Comparison of ENCODE assay signal across 2 fruit fly cellular contexts in genomic region chr3L:2486493-2486892, dm6.
TF ChIP-seq lines count a peak whose summit lies in the region.

No protein-coding gene starts in this region.

TF ChIP-seq in whole organism, embryonic, 481 proteins besides CTCF, POLR2A, EP300 and RAD21 (continued from another document and continues in another):
- peak; percentile 10 for TF ChIP-seq Xbp1 (GFP tag; optimal IDR thresholded peaks at IDR 0.05; lab: Kevin White, UChicago)
- TF ChIP-seq vvl (GFP tag; IDR thresholded peaks at IDR 0.05; lab: Robert Waterston, UW): 0 out of 2 replicates have a peak, but pooled peaks have one; percentile 29
- no peak for TF ChIP-seq CG17568 (GFP tag; optimal IDR thresholded peaks at IDR 0.05; lab: Kevin White, UChicago)
- TF ChIP-seq CG11504 (tag; optimal IDR thresholded peaks at IDR 0.05; lab: Kevin White, UChicago): peak; percentile 57
- TF ChIP-seq ems (GFP tag; optimal IDR thresholded peaks at IDR 0.05; lab: Kevin White, UChicago): no peak
- TF ChIP-seq Dip3 (GFP tag; optimal IDR thresholded peaks at IDR 0.05; lab: Kevin White, UChicago): no peak
- TF ChIP-seq CG3995 (GFP tag; optimal IDR thresholded peaks at IDR 0.05; lab: Kevin White, UChicago): no peak
- no peak for TF ChIP-seq CG1602 (GFP tag; optimal IDR thresholded peaks at IDR 0.05; lab: Kevin White, UChicago)
- TF ChIP-seq Bgb (GFP tag; IDR thresholded peaks at IDR 0.05; lab: Robert Waterston, UW; ENCODE audit: partially characterized antibody): no peak
- no peak for TF ChIP-seq H15 (GFP tag; IDR thresholded peaks at IDR 0.05; lab: Robert Waterston, UW)
- TF ChIP-seq odd (GFP tag; optimal IDR thresholded peaks at IDR 0.05; lab: Kevin White, UChicago): no peak
- TF ChIP-seq CG9932 (GFP tag; IDR thresholded peaks at IDR 0.05; lab: Robert Waterston, UW): no peak
- no peak for TF ChIP-seq Opbp (GFP tag; IDR thresholded peaks at IDR 0.05; lab: Robert Waterston, UW; ENCODE audit: partially characterized antibody)
- TF ChIP-seq nerfin-1 (tag; optimal IDR thresholded peaks at IDR 0.05; lab: Kevin White, UChicago): no peak
- peak; percentile 3 for TF ChIP-seq Hsf (GFP tag; optimal IDR thresholded peaks at IDR 0.05; lab: Kevin White, UChicago)
- TF ChIP-seq CG1024 (GFP tag; IDR thresholded peaks at IDR 0.05; lab: Robert Waterston, UW): peak; percentile 14; the same call in 1 of the 2 replicates
- no peak for TF ChIP-seq CG4707 (GFP tag; optimal IDR thresholded peaks at IDR 0.05; lab: Kevin White, UChicago)
- no peak for TF ChIP-seq bigmax (GFP tag; optimal IDR thresholded peaks at IDR 0.05; lab: Kevin White, UChicago)
- TF ChIP-seq GATAe (GFP tag; conservative IDR thresholded peaks at IDR 0.05; lab: Robert Waterston, UW): no peak
- TF ChIP-seq nmo (GFP tag; optimal IDR thresholded peaks at IDR 0.05; lab: Kevin White, UChicago): peak; percentile 24
- TF ChIP-seq CG15011 (GFP tag; optimal IDR thresholded peaks at IDR 0.05; lab: Kevin White, UChicago): no peak
- peak; percentile 8 for TF ChIP-seq nau (GFP tag; optimal IDR thresholded peaks at IDR 0.05; lab: Kevin White, UChicago)
- TF ChIP-seq gfzf (GFP tag; optimal IDR thresholded peaks at IDR 0.05; lab: Kevin White, UChicago): no peak
- TF ChIP-seq CG8944 (GFP tag; optimal IDR thresholded peaks at IDR 0.05; lab: Kevin White, UChicago): no peak
- no peak for TF ChIP-seq Side (GFP tag; optimal IDR thresholded peaks at IDR 0.05; lab: Kevin White, UChicago)
- no peak for TF ChIP-seq CG8089 (GFP tag; optimal IDR thresholded peaks at IDR 0.05; lab: Kevin White, UChicago)
- no peak for TF ChIP-seq z (GFP tag; IDR thresholded peaks at IDR 0.05; lab: Robert Waterston, UW)
- TF ChIP-seq Med (GFP tag; lab: Kevin White, UChicago): peak; percentile 57
- no peak for TF ChIP-seq gcm (GFP tag; optimal IDR thresholded peaks at IDR 0.05; lab: Kevin White, UChicago)
- TF ChIP-seq Hr78 (GFP tag; optimal IDR thresholded peaks at IDR 0.05; lab: Kevin White, UChicago): peak in 1 of 2 experiments; percentile 23
- TF ChIP-seq CG4617 (GFP tag; optimal IDR thresholded peaks at IDR 0.05; lab: Kevin White, UChicago; ENCODE audit: borderline replicate concordance): no peak
- TF ChIP-seq CG7839 (tag; optimal IDR thresholded peaks at IDR 0.05; lab: Kevin White, UChicago): peak; percentile 22
- no peak for TF ChIP-seq seq (GFP tag; IDR thresholded peaks at IDR 0.05; lab: Robert Waterston, UW)
- TF ChIP-seq org-1 (GFP tag; optimal IDR thresholded peaks at IDR 0.05; lab: Kevin White, UChicago): no peak
- no peak for TF ChIP-seq MBD-R2 (GFP tag; IDR thresholded peaks at IDR 0.05; lab: Robert Waterston, UW)
- TF ChIP-seq knrl (GFP tag; IDR thresholded peaks at IDR 0.05; lab: Robert Waterston, UW; ENCODE audit: partially characterized antibody): no peak
- no peak for TF ChIP-seq tio (GFP tag; optimal IDR thresholded peaks at IDR 0.05; lab: Kevin White, UChicago)
- TF ChIP-seq chif (GFP tag; optimal IDR thresholded peaks at IDR 0.05; lab: Kevin White, UChicago): peak in 1 of 2 experiments; percentile 15
- TF ChIP-seq Spps (tag; optimal IDR thresholded peaks at IDR 0.05; lab: Kevin White, UChicago): no peak
- TF ChIP-seq CG32532 (GFP tag; IDR thresholded peaks at IDR 0.05; lab: Robert Waterston, UW): no peak
- no peak for TF ChIP-seq oc (tag; optimal IDR thresholded peaks at IDR 0.05; lab: Kevin White, UChicago)
- no peak for TF ChIP-seq ssp (GFP tag; IDR thresholded peaks at IDR 0.05; lab: Robert Waterston, UW)
- no peak for TF ChIP-seq CG17186 (GFP tag; optimal IDR thresholded peaks at IDR 0.05; lab: Kevin White, UChicago)
- no peak for TF ChIP-seq usp (GFP tag; optimal IDR thresholded peaks at IDR 0.05; lab: Kevin White, UChicago)
- 0 out of 2 replicates have a peak, but pooled peaks have one; percentile 12 for TF ChIP-seq sob (GFP tag; IDR thresholded peaks at IDR 0.05; lab: Robert Waterston, UW)
- no peak for TF ChIP-seq Nf-YA (GFP tag; IDR thresholded peaks at IDR 0.05; lab: Robert Waterston, UW)
- TF ChIP-seq disco-r (GFP tag; optimal IDR thresholded peaks at IDR 0.05; lab: Kevin White, UChicago): no peak
- peak in 1 of 2 experiments; percentile 45 for TF ChIP-seq eve (GFP tag; optimal IDR thresholded peaks at IDR 0.05; lab: Kevin White, UChicago)
- TF ChIP-seq Sox102F (GFP tag; optimal IDR thresholded peaks at IDR 0.05; lab: Kevin White, UChicago): peak; percentile 12
- peak; percentile 21 for TF ChIP-seq CG6254 (GFP tag; optimal IDR thresholded peaks at IDR 0.05; lab: Kevin White, UChicago)
- TF ChIP-seq abd-A (tag; optimal IDR thresholded peaks at IDR 0.05; lab: Kevin White, UChicago): no peak
- TF ChIP-seq E2f2 (GFP tag; IDR thresholded peaks at IDR 0.05; lab: Robert Waterston, UW): no peak
- TF ChIP-seq sens (GFP tag; lab: Kevin White, UChicago): peak; percentile 39
- TF ChIP-seq hkb (optimal IDR thresholded peaks at IDR 0.05; lab: Kevin White, UChicago): no peak
- TF ChIP-seq hkb (GFP tag; IDR thresholded peaks at IDR 0.05; lab: Robert Waterston, UW): 0 out of 2 replicates have a peak, but pooled peaks have one; percentile 30
- TF ChIP-seq CG10431 (GFP tag; optimal IDR thresholded peaks at IDR 0.05; lab: Kevin White, UChicago): no peak
- TF ChIP-seq prd (optimal IDR thresholded peaks at IDR 0.05; lab: Kevin White, UChicago): no peak
- TF ChIP-seq prd (GFP tag; IDR thresholded peaks at IDR 0.05; lab: Robert Waterston, UW): no peak
- no peak for TF ChIP-seq CG9817 (tag; optimal IDR thresholded peaks at IDR 0.05; lab: Kevin White, UChicago)
- TF ChIP-seq CG2875 (GFP tag; optimal IDR thresholded peaks at IDR 0.05; lab: Kevin White, UChicago): peak; percentile 5
- no peak for TF ChIP-seq grn (GFP tag; optimal IDR thresholded peaks at IDR 0.05; lab: Kevin White, UChicago)
- peak; percentile 41; the same call in 1 of the 3 replicates for TF ChIP-seq ci (GFP tag; IDR thresholded peaks at IDR 0.05; lab: Robert Waterston, UW)
- peak in 1 of 2 experiments; percentile 16 for TF ChIP-seq Hr51 (GFP tag; optimal IDR thresholded peaks at IDR 0.05; lab: Kevin White, UChicago)
- TF ChIP-seq rib (GFP tag; IDR thresholded peaks at IDR 0.05; lab: Robert Waterston, UW): no peak
- peak; percentile 4 for TF ChIP-seq D19A (tag; optimal IDR thresholded peaks at IDR 0.05; lab: Kevin White, UChicago)
- no peak for TF ChIP-seq CG34376 (GFP tag; optimal IDR thresholded peaks at IDR 0.05; lab: Kevin White, UChicago)
- no peak for TF ChIP-seq CG8765 (GFP tag; IDR thresholded peaks at IDR 0.05; lab: Robert Waterston, UW)
- TF ChIP-seq CG7271 (tag; optimal IDR thresholded peaks at IDR 0.05; lab: Kevin White, UChicago): no peak

TF ChIP-seq in whole organism, prepupa, 60 proteins besides CTCF, POLR2A, EP300 and RAD21 (continued from another document):
- TF ChIP-seq vri (GFP tag; optimal IDR thresholded peaks at IDR 0.05; lab: Kevin White, UChicago): no peak
- TF ChIP-seq eg (GFP tag; IDR thresholded peaks at IDR 0.05; lab: Robert Waterston, UW): 0 out of 3 replicates have a peak, but pooled peaks have one; percentile 30
- no peak for TF ChIP-seq Sox15 (GFP tag; optimal IDR thresholded peaks at IDR 0.05; lab: Kevin White, UChicago)
- no peak for TF ChIP-seq CG8632 (GFP tag; optimal IDR thresholded peaks at IDR 0.05; lab: Kevin White, UChicago)
- TF ChIP-seq CG15336 (GFP tag; IDR thresholded peaks at IDR 0.05; lab: Robert Waterston, UW): peak; percentile 48; the same call in 1 of the 2 replicates
- no peak for TF ChIP-seq Lpt (GFP tag; optimal IDR thresholded peaks at IDR 0.05; lab: Kevin White, UChicago)
- peak; percentile 50 for TF ChIP-seq Ets96B (tag; optimal IDR thresholded peaks at IDR 0.05; lab: Kevin White, UChicago)
- TF ChIP-seq spab (GFP tag; optimal IDR thresholded peaks at IDR 0.05; lab: Kevin White, UChicago): peak; percentile 27
- TF ChIP-seq CG8119 (GFP tag; IDR thresholded peaks at IDR 0.05; lab: Robert Waterston, UW): peak; percentile 47
- TF ChIP-seq CG8319 (GFP tag; optimal IDR thresholded peaks at IDR 0.05; lab: Kevin White, UChicago): no peak
- TF ChIP-seq Blimp-1 (GFP tag; optimal IDR thresholded peaks at IDR 0.05; lab: Kevin White, UChicago): no peak
- TF ChIP-seq dsx (GFP tag; optimal IDR thresholded peaks at IDR 0.05; lab: Kevin White, UChicago; ENCODE audit: poor library complexity, severe bottlenecking): no peak
- peak; percentile 90 for TF ChIP-seq Eip78C (GFP tag; lab: Kevin White, UChicago)
- TF ChIP-seq net (GFP tag; optimal IDR thresholded peaks at IDR 0.05; lab: Kevin White, UChicago): peak; percentile 43
- no peak for TF ChIP-seq CG6808 (GFP tag; optimal IDR thresholded peaks at IDR 0.05; lab: Kevin White, UChicago)
- TF ChIP-seq Sox14 (GFP tag; optimal IDR thresholded peaks at IDR 0.05; lab: Kevin White, UChicago): peak; percentile 43
- TF ChIP-seq CG34406 (GFP tag; optimal IDR thresholded peaks at IDR 0.05; lab: Kevin White, UChicago): peak; percentile 12
- no peak for TF ChIP-seq Gug (GFP tag; IDR thresholded peaks at IDR 0.05; lab: Robert Waterston, UW)
- TF ChIP-seq CG9139 (GFP tag; optimal IDR thresholded peaks at IDR 0.05; lab: Kevin White, UChicago): no peak
- TF ChIP-seq CG31627 (GFP tag; optimal IDR thresholded peaks at IDR 0.05; lab: Kevin White, UChicago): peak; percentile 4
- TF ChIP-seq Ets21C (GFP tag; optimal IDR thresholded peaks at IDR 0.05; lab: Kevin White, UChicago): no peak
- TF ChIP-seq Eip75B (GFP tag; optimal IDR thresholded peaks at IDR 0.05; lab: Kevin White, UChicago): peak; percentile 11
- TF ChIP-seq dac (GFP tag; optimal IDR thresholded peaks at IDR 0.05; lab: Kevin White, UChicago): peak; percentile 17
- TF ChIP-seq acj6 (GFP tag; optimal IDR thresholded peaks at IDR 0.05; lab: Kevin White, UChicago): peak; percentile 26
- TF ChIP-seq CG11762 (GFP tag; optimal IDR thresholded peaks at IDR 0.05; lab: Kevin White, UChicago; ENCODE audit: insufficient read depth): peak; percentile 13
- peak; percentile 29 for TF ChIP-seq esn (GFP tag; optimal IDR thresholded peaks at IDR 0.05; lab: Kevin White, UChicago)
- TF ChIP-seq OdsH (GFP tag; optimal IDR thresholded peaks at IDR 0.05; lab: Kevin White, UChicago): peak; percentile 46
